Worm (Caenorhabditis elegans): ENCODE data around the gene eif-2Bepsilon.

Gene eif-2Bepsilon

ce11 chrII:8640503-8640902 lies 21.2 kb upstream of the eif-2Bepsilon start:
- TF ChIP-seq lin-39 (tag; optimal IDR thresholded peaks at IDR 0.05), result no peak
- no peak for TF ChIP-seq lin-15B (tag; optimal IDR thresholded peaks at IDR 0.05)
- peak; percentile 18 for TF ChIP-seq nfya-1 (tag; optimal IDR thresholded peaks at IDR 0.05; ENCODE audit: insufficient read depth)
- no peak for TF ChIP-seq tbx-2 (tag; optimal IDR thresholded peaks at IDR 0.05)
- no peak for TF ChIP-seq ceh-28 (tag; optimal IDR thresholded peaks at IDR 0.05)
- no peak for TF ChIP-seq ztf-4 (tag; optimal IDR thresholded peaks at IDR 0.05)
- TF ChIP-seq ceh-16 (tag; optimal IDR thresholded peaks at IDR 0.05), result no peak
- no peak for TF ChIP-seq sea-2 (GFP tag; optimal IDR thresholded peaks at IDR 0.05)
- TF ChIP-seq daf-12 (tag; optimal IDR thresholded peaks at IDR 0.05), result no peak
- no peak for TF ChIP-seq skn-1 (tag; optimal IDR thresholded peaks at IDR 0.05)
- no peak for TF ChIP-seq nhr-237 (tag; optimal IDR thresholded peaks at IDR 0.05)
- no peak for TF ChIP-seq nhr-67 (tag; optimal IDR thresholded peaks at IDR 0.05)
- peak; percentile 29 for TF ChIP-seq elt-2 (tag; optimal IDR thresholded peaks at IDR 0.05)
- no peak for TF ChIP-seq nhr-12 (tag; optimal IDR thresholded peaks at IDR 0.05)
- TF ChIP-seq nhr-28 (tag; optimal IDR thresholded peaks at IDR 0.05), result no peak
- peak; percentile 22 for TF ChIP-seq pqm-1 (tag; optimal IDR thresholded peaks at IDR 0.05)
- TF ChIP-seq ceh-9 (tag; optimal IDR thresholded peaks at IDR 0.05), result no peak
- TF ChIP-seq nhr-23 (tag; optimal IDR thresholded peaks at IDR 0.05), result no peak
- TF ChIP-seq nhr-25 (tag; optimal IDR thresholded peaks at IDR 0.05), result no peak
- no peak for TF ChIP-seq lsy-12 (tag; optimal IDR thresholded peaks at IDR 0.05)
- TF ChIP-seq mdl-1 (tag; optimal IDR thresholded peaks at IDR 0.05), result no peak
- TF ChIP-seq fos-1 (tag; optimal IDR thresholded peaks at IDR 0.05), result no peak
- TF ChIP-seq R02D3.7 (tag; optimal IDR thresholded peaks at IDR 0.05), result no peak
- no peak for TF ChIP-seq elt-3 (tag; optimal IDR thresholded peaks at IDR 0.05)
- peak; percentile 45 for TF ChIP-seq pha-4 (tag; optimal IDR thresholded peaks at IDR 0.05)

ce11 chrII:8641131-8641530 lies 20.5 kb upstream of the eif-2Bepsilon start, which contains the start of gene D2085.7:
Gene D2085.7, plus strand, starts transcription at chrII:8641381.
- peak; percentile 37 for TF ChIP-seq nhr-25 (tag; optimal IDR thresholded peaks at IDR 0.05)
- no peak for TF ChIP-seq ceh-9 (tag; optimal IDR thresholded peaks at IDR 0.05)
- TF ChIP-seq nhr-12 (tag; optimal IDR thresholded peaks at IDR 0.05), result no peak
- TF ChIP-seq hmg-11 (tag; optimal IDR thresholded peaks at IDR 0.05), result no peak
- TF ChIP-seq lin-39 (tag; optimal IDR thresholded peaks at IDR 0.05), result no peak
- no peak for TF ChIP-seq fkh-2 (tag; optimal IDR thresholded peaks at IDR 0.05)
- no peak for TF ChIP-seq pqm-1 (tag; optimal IDR thresholded peaks at IDR 0.05)
- no peak for TF ChIP-seq lsy-12 (tag; optimal IDR thresholded peaks at IDR 0.05)
- TF ChIP-seq nhr-11 (tag; optimal IDR thresholded peaks at IDR 0.05), result no peak
- TF ChIP-seq elt-3 (tag; optimal IDR thresholded peaks at IDR 0.05), result no peak
- TF ChIP-seq nhr-23 (tag; optimal IDR thresholded peaks at IDR 0.05), result peak; percentile 25
- TF ChIP-seq skn-1 (tag; optimal IDR thresholded peaks at IDR 0.05), result no peak
- TF ChIP-seq elt-1 (tag; optimal IDR thresholded peaks at IDR 0.05), result no peak
- no peak for TF ChIP-seq fkh-10 (GFP tag; optimal IDR thresholded peaks at IDR 0.05)
- no peak for TF ChIP-seq egl-5 (tag; optimal IDR thresholded peaks at IDR 0.05)
- no peak for TF ChIP-seq zag-1 (tag; optimal IDR thresholded peaks at IDR 0.05)
- no peak for TF ChIP-seq nhr-76 (tag; optimal IDR thresholded peaks at IDR 0.05)
- no peak for TF ChIP-seq snpc-4 (tag; optimal IDR thresholded peaks at IDR 0.05)
- TF ChIP-seq elt-2 (tag; optimal IDR thresholded peaks at IDR 0.05), result peak; percentile 24
- TF ChIP-seq mdl-1 (tag; optimal IDR thresholded peaks at IDR 0.05), result no peak
- no peak for TF ChIP-seq ama-1 (optimal IDR thresholded peaks at IDR 0.05)

- TF ChIP-seq skn-1 (tag; optimal IDR thresholded peaks at IDR 0.05), result no peak
- no peak for TF ChIP-seq ZK546.5 (tag; optimal IDR thresholded peaks at IDR 0.05)
- TF ChIP-seq ama-1 (optimal IDR thresholded peaks at IDR 0.05), result no peak
Measured at ce11 chrII:8642376-8642775, 19.3 kb upstream of the eif-2Bepsilon start.

- TF ChIP-seq pha-4 (tag; optimal IDR thresholded peaks at IDR 0.05), result peak; percentile 20
- TF ChIP-seq unc-62 (GFP tag; optimal IDR thresholded peaks at IDR 0.05), result peak; percentile 7
- TF ChIP-seq lin-39 (tag; optimal IDR thresholded peaks at IDR 0.05), result peak; percentile 31
- TF ChIP-seq nhr-25 (tag; optimal IDR thresholded peaks at IDR 0.05), result no peak
Measured at ce11 chrII:8643627-8644356, 17.9 kb upstream of the eif-2Bepsilon start.

All from whole organism, L3 larva.